Worm (Caenorhabditis elegans): ENCODE results near the gene bcf-1.

ce11 chrV:6361688-6362087 is 46.9 kb downstream of the bcf-1 start:
- TF ChIP-seq daf-19 (GFP tag; conservative IDR thresholded peaks at IDR 0.05) (no peak), Y5F2A.4 (GFP tag; optimal IDR thresholded peaks at IDR 0.05) (no peak), daf-12 (tag; optimal IDR thresholded peaks at IDR 0.05) (no peak), unc-39 (tag; optimal IDR thresholded peaks at IDR 0.05) (no peak), pqm-1 (tag; optimal IDR thresholded peaks at IDR 0.05) (no peak), nhr-76 (tag; optimal IDR thresholded peaks at IDR 0.05) (no peak), egl-27 (tag; optimal IDR thresholded peaks at IDR 0.05) (no peak), nhr-41 (GFP tag; IDR thresholded peaks at IDR 0.05) (no peak), nhr-77 (tag; optimal IDR thresholded peaks at IDR 0.05) (no peak), nhr-237 (tag; optimal IDR thresholded peaks at IDR 0.05) (no peak), duxl-1 (tag; optimal IDR thresholded peaks at IDR 0.05; ENCODE audit: poor library complexity) (no peak)
